Worm (Caenorhabditis elegans): ENCODE results near the gene F27E5.8.

DNA sequence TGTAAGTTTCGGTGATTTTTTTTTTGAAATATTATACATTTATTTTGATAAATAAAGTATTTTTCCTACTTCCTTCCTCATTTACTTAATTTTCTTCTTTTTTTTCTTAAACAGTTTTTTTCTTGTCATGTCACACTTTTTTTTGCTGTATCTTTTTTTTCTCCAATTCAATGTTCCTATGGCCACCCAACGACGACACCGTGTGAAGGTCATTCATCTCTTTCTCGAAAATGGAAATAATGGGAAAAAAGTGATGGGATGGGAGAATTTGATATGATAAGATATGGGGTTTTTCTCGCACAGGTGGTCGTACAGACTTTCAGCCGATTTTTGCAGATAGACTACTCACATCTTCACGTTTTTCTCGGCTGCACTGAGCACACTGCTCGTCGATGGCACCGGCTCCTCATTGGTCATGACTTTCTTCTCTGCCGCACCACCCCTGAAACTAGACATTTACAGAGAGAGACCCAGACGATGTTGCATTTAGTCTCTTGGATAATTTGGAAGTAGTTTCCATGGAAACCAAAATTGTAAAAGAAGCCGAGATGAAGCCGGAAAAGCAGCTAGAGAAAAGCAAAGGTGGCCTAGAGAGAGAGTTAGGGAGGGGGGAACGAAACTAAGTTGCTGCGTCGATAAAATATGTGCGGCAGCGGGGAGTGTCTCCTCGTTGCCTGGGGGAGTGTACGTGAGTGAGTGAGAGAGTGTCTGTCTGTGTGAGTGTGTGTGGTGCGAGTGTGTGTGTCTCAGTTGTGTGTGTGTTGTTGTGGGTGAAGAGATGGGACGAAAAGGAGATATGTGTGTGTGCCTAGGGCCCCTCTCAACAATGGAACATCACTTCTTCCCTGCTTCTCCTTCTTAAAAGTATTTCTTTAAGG is 41.9 kb upstream of the F27E5.8 start, which contains the start of gene daf-19:
- TF ChIP-seq med-1 (GFP tag; optimal IDR thresholded peaks at IDR 0.05; ENCODE audit: insufficient read depth) (no peak), ztf-23 (GFP tag; IDR thresholded peaks at IDR 0.05) (peak; percentile 84), cog-1 (tag; optimal IDR thresholded peaks at IDR 0.05) (peak; percentile 70)
